Fruit fly (Drosophila melanogaster): ENCODE measurements around the gene CG16863.

DNA sequence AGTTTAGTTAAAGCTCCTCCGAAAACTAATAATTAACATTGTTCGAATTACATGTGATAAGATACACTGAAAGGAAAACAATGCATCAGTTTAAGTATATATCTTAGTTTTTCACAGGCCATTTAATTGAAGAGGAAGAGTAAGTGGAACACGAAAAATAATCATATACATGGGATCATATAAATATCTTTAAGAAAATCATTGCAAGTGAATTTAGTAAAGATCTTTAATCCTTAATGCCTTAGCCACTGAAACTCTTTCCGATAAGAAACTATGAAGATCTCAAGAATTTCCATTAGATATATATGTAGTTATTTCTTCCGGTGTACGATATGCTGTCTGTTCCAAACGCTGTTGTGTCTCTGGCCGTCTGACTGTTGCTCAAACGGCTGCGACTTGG, 12.1 kb upstream of the CG16863 start:
- TF ChIP-seq CTCF (optimal IDR thresholded peaks at IDR 0.05) (no peak), CG8478 (optimal IDR thresholded peaks at IDR 0.05) (no peak)

Measured in S2 (cell line).